Fruit fly (Drosophila melanogaster) whole organism, embryonic: Measurements from ENCODE around the gene mon2.

Experiments used
- Aef1 ChIP-seq: fragments of 200-800 bp; sonication (Bioruptor generic); IDR thresholded peaks from 3 replicates; pipeline ENCODE4 v1.3.6; 2022; ENCODE audit warnings: missing biosample characterization, missing genetic modification characterization
- BEAF-32 ChIP-seq: fragments of 200-800 bp; sonication (Bioruptor generic); optimal IDR thresholded peaks from 3 replicates; lab custom pipeline; 2017; ENCODE audit warnings: missing biosample characterization, missing genetic modification characterization, mild to moderate bottlenecking, moderate library complexity, missing genetic modification reagents
- Blimp-1 ChIP-seq: fragments of 200-800 bp; sonication (Bioruptor generic); optimal IDR thresholded peaks from 3 replicates; lab custom pipeline; 2018; ENCODE audit warnings: missing biosample characterization, missing genetic modification characterization, mild to moderate bottlenecking, moderate library complexity, missing genetic modification reagents
- BtbVII ChIP-seq: fragments of 200-800 bp; sonication (Bioruptor generic); optimal IDR thresholded peaks from 3 replicates; lab custom pipeline; 2017; ENCODE audit warnings: missing biosample characterization, mild to moderate bottlenecking, missing genetic modification characterization
- CG11504 ChIP-seq: fragments of 200-800 bp; sonication (Bioruptor generic); optimal IDR thresholded peaks from 3 replicates; lab custom pipeline; 2019; ENCODE audit warnings: missing biosample characterization, mild to moderate bottlenecking, missing genetic modification characterization, moderate library complexity
- CG12071 ChIP-seq: fragments of 200-800 bp; sonication (Bioruptor generic); optimal IDR thresholded peaks from 3 replicates; lab custom pipeline; 2018; ENCODE audit warnings: missing biosample characterization, mild to moderate bottlenecking, missing genetic modification characterization
- CG12769 ChIP-seq: fragments of 200-800 bp; sonication (Bioruptor generic); optimal IDR thresholded peaks from 2 replicates; lab custom pipeline; 2019; ENCODE audit warnings: missing biosample characterization, mild to moderate bottlenecking, missing genetic modification characterization, moderate library complexity
- CG13894 ChIP-seq: fragments of 200-800 bp; sonication (Bioruptor generic); optimal IDR thresholded peaks from 3 replicates; lab custom pipeline; 2018; ENCODE audit warnings: missing biosample characterization, mild to moderate bottlenecking, missing genetic modification characterization, moderate library complexity
- CG17361 ChIP-seq: fragments of 200-800 bp; sonication (Bioruptor generic); IDR thresholded peaks from 3 replicates; pipeline ENCODE4 v1.3.6; 2022; ENCODE audit warnings: missing biosample characterization, missing genetic modification characterization
- CG18476 ChIP-seq: fragments of 200-800 bp; sonication (Bioruptor generic); optimal IDR thresholded peaks from 2 replicates; lab custom pipeline; 2016; ENCODE audit warnings: missing biosample characterization, mild to moderate bottlenecking, missing genetic modification characterization
- CG2875 ChIP-seq: fragments of 200-800 bp; sonication (Bioruptor generic); optimal IDR thresholded peaks from 2 replicates; lab custom pipeline; 2017; ENCODE audit warnings: missing biosample characterization, mild to moderate bottlenecking, missing genetic modification characterization, missing genetic modification reagents
- CG3407 ChIP-seq: fragments of 200-800 bp; sonication (Bioruptor generic); optimal IDR thresholded peaks from 2 replicates; lab custom pipeline; 2018; ENCODE audit warnings: missing biosample characterization, mild to moderate bottlenecking, missing genetic modification characterization
- CG34376 ChIP-seq: fragments of 200-800 bp; sonication (Bioruptor generic); optimal IDR thresholded peaks from 2 replicates; lab custom pipeline; 2018; ENCODE audit warnings: missing biosample characterization, mild to moderate bottlenecking, missing genetic modification characterization
- CG3995 ChIP-seq: fragments of 200-800 bp; sonication (Bioruptor generic); optimal IDR thresholded peaks from 3 replicates; lab custom pipeline; 2016; ENCODE audit warnings: missing biosample characterization, missing genetic modification characterization
- CG4282 ChIP-seq: fragments of 200-800 bp; sonication (Bioruptor generic); optimal IDR thresholded peaks from 2 replicates; lab custom pipeline; 2016; ENCODE audit warnings: missing biosample characterization, missing genetic modification characterization
- CG4360 ChIP-seq: fragments of 200-800 bp; sonication (Bioruptor generic); IDR thresholded peaks from 2 replicates; pipeline ENCODE4 v1.3.6; 2022; ENCODE audit warnings: missing biosample characterization, missing genetic modification characterization
- CG43689 ChIP-seq: fragments of 200-800 bp; sonication (Bioruptor generic); IDR thresholded peaks from 2 replicates; pipeline ENCODE4 v1.3.6; 2022; ENCODE audit warnings: missing biosample characterization, missing genetic modification characterization
- CG4424 ChIP-seq: fragments of 200-800 bp; sonication (Bioruptor generic); optimal IDR thresholded peaks from 3 replicates; lab custom pipeline; 2016; ENCODE audit warnings: missing biosample characterization, missing genetic modification characterization
- CG4730 ChIP-seq: fragments of 200-800 bp; sonication (Bioruptor generic); IDR thresholded peaks from 2 replicates; pipeline ENCODE4 v1.3.6; 2022; ENCODE audit warnings: missing biosample characterization, missing genetic modification characterization
- CG5180 ChIP-seq: fragments of 200-800 bp; sonication (Bioruptor generic); optimal IDR thresholded peaks from 3 replicates; lab custom pipeline; 2017; ENCODE audit warnings: missing biosample characterization, missing genetic modification characterization, mild to moderate bottlenecking, moderate library complexity, missing genetic modification reagents
- CG7987 ChIP-seq: fragments of 200-800 bp; sonication (Bioruptor generic); optimal IDR thresholded peaks from 2 replicates; lab custom pipeline; 2018; ENCODE audit warnings: missing biosample characterization, mild to moderate bottlenecking, missing genetic modification characterization, moderate library complexity
- Eip74EF ChIP-seq, 2 experiments: fragments of 200-800 bp in 1 of 2; fragments of >200 bp in 1 of 2; sonication (Bioruptor generic) in 1 of 2; optimal IDR thresholded peaks; 2 replicates each; lab custom pipeline; 2017 to 2019; ENCODE audit warnings: missing biosample characterization in 2 of 2, missing genetic modification characterization in 2 of 2, mild to moderate bottlenecking in 1 of 2, moderate library complexity in 1 of 2
- Fer1 ChIP-seq: fragments of 200-800 bp; sonication (Bioruptor generic); optimal IDR thresholded peaks from 2 replicates; lab custom pipeline; 2017; ENCODE audit warnings: missing biosample characterization, mild to moderate bottlenecking, missing genetic modification characterization
- HLH54F ChIP-seq: fragments of 200-800 bp; sonication (Bioruptor generic); optimal IDR thresholded peaks from 3 replicates; lab custom pipeline; 2016; ENCODE audit warnings: missing biosample characterization, missing genetic modification characterization
- Hmr ChIP-seq: fragments of 200-800 bp; sonication (Bioruptor generic); optimal IDR thresholded peaks from 3 replicates; lab custom pipeline; 2017; ENCODE audit warnings: mild to moderate bottlenecking, missing biosample characterization, missing genetic modification reagents, missing genetic modification characterization
- Hr51 ChIP-seq, 2 experiments: fragments of 200-800 bp; sonication (Bioruptor generic); optimal IDR thresholded peaks; 2 replicates in 1 of 2; 3 replicates in 1 of 2; lab custom pipeline; 2016 to 2018; ENCODE audit warnings: missing biosample characterization in 2 of 2, missing genetic modification characterization in 2 of 2, mild to moderate bottlenecking in 1 of 2, moderate library complexity in 1 of 2
- Lim3 ChIP-seq: fragments of 200-800 bp; sonication (Bioruptor generic); IDR thresholded peaks from 2 replicates; pipeline ENCODE4 v1.3.6; 2022; ENCODE audit warnings: missing biosample characterization, missing genetic modification characterization
- MBD-R2 ChIP-seq: fragments of 200-800 bp; sonication (Bioruptor generic); IDR thresholded peaks from 2 replicates; pipeline ENCODE4 v1.3.6; 2022; ENCODE audit warnings: missing biosample characterization, missing genetic modification characterization
- Med ChIP-seq: fragments of 200-800 bp; sonication (Bioruptor generic); peaks from one replicate; lab custom pipeline; 2016; ENCODE audit warnings: missing biosample characterization, missing genetic modification characterization, mild to moderate bottlenecking, inconsistent platforms, moderate library complexity
- Ravus ChIP-seq: fragments of 200-800 bp; sonication (Bioruptor generic); IDR thresholded peaks from 2 replicates; pipeline ENCODE4 v1.3.6; 2022; ENCODE audit warnings: missing biosample characterization, missing genetic modification characterization
- Sin3A ChIP-seq: fragments of >200 bp; optimal IDR thresholded peaks from 2 replicates; lab custom pipeline; 2018
- al ChIP-seq: fragments of 200-800 bp; sonication (Bioruptor generic); IDR thresholded peaks from 2 replicates; pipeline ENCODE4 v1.3.6; 2022; ENCODE audit warnings: missing biosample characterization, missing genetic modification characterization
- ato ChIP-seq: fragments of 200-800 bp; sonication (Bioruptor generic); IDR thresholded peaks from 2 replicates; pipeline ENCODE4 v1.3.6; 2022; ENCODE audit warnings: missing biosample characterization, missing genetic modification characterization; ENCODE audit not compliant: partially characterized antibody
- da ChIP-seq: fragments of 200-800 bp; sonication (Bioruptor generic); optimal IDR thresholded peaks from 2 replicates; lab custom pipeline; 2016; ENCODE audit warnings: missing biosample characterization, missing genetic modification characterization
- danr ChIP-seq: fragments of 200-800 bp; sonication (Bioruptor generic); IDR thresholded peaks from 2 replicates; pipeline ENCODE4 v1.3.6; 2022; ENCODE audit warnings: missing biosample characterization, missing genetic modification characterization
- fd3F ChIP-seq: fragments of 200-800 bp; sonication (Bioruptor generic); optimal IDR thresholded peaks from 2 replicates; lab custom pipeline; 2018; ENCODE audit warnings: missing biosample characterization, mild to moderate bottlenecking, missing genetic modification characterization, moderate library complexity
- fu2 ChIP-seq: fragments of 200-800 bp; sonication (Bioruptor generic); optimal IDR thresholded peaks from 2 replicates; lab custom pipeline; 2016; ENCODE audit warnings: missing biosample characterization, missing genetic modification characterization
- kay ChIP-seq: fragments of 200-800 bp; sonication (Bioruptor generic); optimal IDR thresholded peaks from 2 replicates; lab custom pipeline; 2016; ENCODE audit warnings: missing biosample characterization, missing genetic modification characterization
- p53 ChIP-seq: fragments of 200-800 bp; sonication (Bioruptor generic); optimal IDR thresholded peaks from 2 replicates; lab custom pipeline; 2016; ENCODE audit warnings: missing biosample characterization, missing genetic modification characterization
- pzg ChIP-seq: fragments of 200-800 bp; sonication (Bioruptor generic); optimal IDR thresholded peaks from 3 replicates; lab custom pipeline; 2018; ENCODE audit warnings: missing biosample characterization, mild to moderate bottlenecking, missing genetic modification characterization, moderate library complexity
- row ChIP-seq: fragments of 200-800 bp; sonication (Bioruptor generic); IDR thresholded peaks from 3 replicates; pipeline ENCODE4 v1.3.6; 2022; ENCODE audit warnings: missing biosample characterization, missing genetic modification characterization
- sd ChIP-seq: fragments of 200-800 bp; sonication (Bioruptor generic); optimal IDR thresholded peaks from 3 replicates; lab custom pipeline; 2018; ENCODE audit warnings: missing biosample characterization, mild to moderate bottlenecking, missing genetic modification characterization, moderate library complexity
- sens ChIP-seq: fragments of 200-800 bp; sonication (Bioruptor generic); peaks from one replicate; lab custom pipeline; 2016; ENCODE audit warnings: missing biosample characterization, missing genetic modification characterization
- sisA ChIP-seq: fragments of 200-800 bp; sonication (Bioruptor generic); IDR thresholded peaks from 2 replicates; pipeline ENCODE4 v1.3.6; 2022; ENCODE audit warnings: missing biosample characterization, missing genetic modification characterization
- slbo ChIP-seq: fragments of 200-800 bp; sonication (Bioruptor generic); IDR thresholded peaks from 2 replicates; pipeline ENCODE4 v1.3.6; 2022; ENCODE audit warnings: missing biosample characterization, missing genetic modification characterization
- sug ChIP-seq: fragments of 200-800 bp; optimal IDR thresholded peaks from 2 replicates; lab custom pipeline; 2019; ENCODE audit warnings: missing biosample characterization, mild to moderate bottlenecking, missing genetic modification characterization, moderate library complexity
- tll ChIP-seq, 2 experiments: fragments of 200-800 bp in 1 of 2; fragments of >200 bp in 1 of 2; sonication (Bioruptor generic) in 1 of 2; optimal IDR thresholded peaks; 2 replicates each; lab custom pipeline; 2017 to 2019; ENCODE audit warnings: missing biosample characterization in 2 of 2, missing genetic modification characterization in 2 of 2, mild to moderate bottlenecking in 1 of 2, moderate library complexity in 1 of 2
- tna ChIP-seq: fragments of 200-800 bp; sonication (Bioruptor generic); IDR thresholded peaks from 2 replicates; pipeline ENCODE4 v1.3.6; 2022; ENCODE audit warnings: missing biosample characterization, missing genetic modification characterization; ENCODE audit not compliant: partially characterized antibody
- usp ChIP-seq: fragments of >200 bp; optimal IDR thresholded peaks from 2 replicates; lab custom pipeline; 2017; ENCODE audit warnings: missing biosample characterization, missing genetic modification characterization
- vvl ChIP-seq: fragments of 200-800 bp; sonication (Bioruptor generic); IDR thresholded peaks from 2 replicates; pipeline ENCODE4 v1.3.6; 2022; ENCODE audit warnings: missing biosample characterization, missing genetic modification characterization
- zen ChIP-seq: fragments of 200-800 bp; sonication (Bioruptor generic); optimal IDR thresholded peaks from 3 replicates; lab custom pipeline; 2018; ENCODE audit warnings: missing biosample characterization, mild to moderate bottlenecking, missing genetic modification characterization, moderate library complexity

Gene mon2

DNA sequence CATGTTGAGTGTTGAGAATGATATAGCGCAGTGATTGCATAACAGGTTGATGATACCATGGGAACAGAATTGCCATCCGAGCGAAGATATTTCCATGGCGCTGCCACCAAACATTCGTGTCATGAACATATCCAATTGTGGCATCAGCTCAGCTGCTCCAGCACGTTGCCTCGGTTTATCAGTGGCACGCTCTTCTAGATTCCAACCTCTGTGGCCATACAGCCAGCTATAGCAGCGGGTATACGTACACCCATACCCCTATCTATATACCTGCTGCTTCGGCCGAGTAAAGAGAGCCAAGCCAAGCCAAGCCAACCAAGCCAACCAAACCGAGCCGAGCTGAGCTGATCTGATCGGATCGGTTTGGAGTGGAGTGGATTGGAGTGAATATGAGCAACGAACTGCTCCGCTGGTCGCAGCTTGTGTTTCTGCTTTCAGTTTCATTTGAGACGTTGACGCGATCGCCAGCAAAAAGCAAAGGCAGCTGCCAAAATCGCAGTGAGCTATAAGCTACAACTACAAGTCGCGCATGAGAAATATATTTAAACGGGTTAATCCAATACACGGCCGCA, 24.8 kb upstream of the mon2 start (continued):
- TF ChIP-seq MBD-R2 (GFP tag; lab: Robert Waterston, UW), result no peak
- TF ChIP-seq Hr51 (GFP tag; optimal IDR thresholded peaks at IDR 0.05; lab: Kevin White, UChicago), result no peak
- peak; percentile 14 for TF ChIP-seq CG34376 (GFP tag; lab: Kevin White, UChicago)
- TF ChIP-seq Aef1 (GFP tag; lab: Robert Waterston, UW), result no peak
- TF ChIP-seq CG3407 (GFP tag; lab: Kevin White, UChicago), result no peak
- TF ChIP-seq sd (tag; lab: Kevin White, UChicago), result peak; percentile 11
- no peak for TF ChIP-seq CG4282 (GFP tag; lab: Kevin White, UChicago)
- TF ChIP-seq sisA (GFP tag; lab: Robert Waterston, UW), result no peak
- TF ChIP-seq Lim3 (GFP tag; lab: Robert Waterston, UW), result no peak
- no peak for TF ChIP-seq tna (GFP tag; lab: Robert Waterston, UW)
- TF ChIP-seq Fer1 (GFP tag; lab: Kevin White, UChicago), result peak; percentile 18
- no peak for TF ChIP-seq Ravus (GFP tag; lab: Robert Waterston, UW)
- no peak for TF ChIP-seq fu2 (GFP tag; lab: Kevin White, UChicago)
- TF ChIP-seq HLH54F, result no peak
- TF ChIP-seq CG43689 (GFP tag; lab: Robert Waterston, UW), result no peak
- peak in 1 of 2 experiments; percentile 12 for TF ChIP-seq Eip74EF (GFP tag; optimal IDR thresholded peaks at IDR 0.05; lab: Kevin White, UChicago)
- no peak for TF ChIP-seq row (GFP tag; lab: Robert Waterston, UW)
- TF ChIP-seq fd3F, result no peak
- peak; percentile 90 for TF ChIP-seq CG5180 (GFP tag; lab: Kevin White, UChicago)
- no peak for TF ChIP-seq CG4424 (GFP tag; lab: Kevin White, UChicago)
- TF ChIP-seq CG4730, result no peak
- TF ChIP-seq Med (GFP tag; lab: Kevin White, UChicago), result peak; percentile 77
- no peak for TF ChIP-seq CG2875 (GFP tag; lab: Kevin White, UChicago)
- no peak for TF ChIP-seq slbo
- no peak for TF ChIP-seq al
- no peak for TF ChIP-seq zen (tag; lab: Kevin White, UChicago)
- TF ChIP-seq CG18476 (GFP tag; lab: Kevin White, UChicago), result no peak
- TF ChIP-seq CG3995 (GFP tag; lab: Kevin White, UChicago), result no peak
- TF ChIP-seq BEAF-32 (GFP tag; lab: Kevin White, UChicago), result no peak
- peak; percentile 36 for TF ChIP-seq CG12071 (GFP tag; lab: Kevin White, UChicago)
- peak; percentile 27 for TF ChIP-seq CG12769 (tag; lab: Kevin White, UChicago)
- TF ChIP-seq ato (GFP tag; lab: Robert Waterston, UW), result no peak
- no peak for TF ChIP-seq CG17361
- TF ChIP-seq sens (GFP tag; lab: Kevin White, UChicago), result peak; percentile 13
- TF ChIP-seq tll (GFP tag; optimal IDR thresholded peaks at IDR 0.05; lab: Kevin White, UChicago), result no peak
- no peak for TF ChIP-seq CG11504 (tag; lab: Kevin White, UChicago)
- TF ChIP-seq danr (GFP tag; lab: Robert Waterston, UW), result no peak
- TF ChIP-seq Blimp-1, result peak; percentile 92
- TF ChIP-seq da (GFP tag; lab: Kevin White, UChicago), result no peak
- no peak for TF ChIP-seq p53
- TF ChIP-seq usp (GFP tag; lab: Kevin White, UChicago), result no peak
- peak; percentile 49; the same call in 1 of the 2 replicates for TF ChIP-seq vvl (GFP tag; lab: Robert Waterston, UW)
- no peak for TF ChIP-seq pzg (GFP tag; lab: Kevin White, UChicago)
- TF ChIP-seq CG4360 (GFP tag; lab: Robert Waterston, UW), result no peak
- no peak for TF ChIP-seq CG7987 (GFP tag; lab: Kevin White, UChicago)
- peak; percentile 83 for TF ChIP-seq CG13894 (tag; lab: Kevin White, UChicago)
- peak; percentile 4 for TF ChIP-seq Hmr (GFP tag; lab: Kevin White, UChicago)
- no peak for TF ChIP-seq kay (GFP tag; lab: Kevin White, UChicago)
- peak; percentile 5 for TF ChIP-seq sug (tag; lab: Kevin White, UChicago)
- TF ChIP-seq Sin3A (lab: Kevin White, UChicago), result no peak
- no peak for TF ChIP-seq BtbVII (GFP tag; lab: Kevin White, UChicago)
